Worm (Caenorhabditis elegans): ENCODE measurements around the gene srt-36.

srt-36 gene

ce11 chrV:4242431-4242830 is 25.7 kb downstream of the srt-36 start, which contains the start of gene srt-12:
Gene srt-12 (minus strand): TSS chrV:4242531.
- TF ChIP-seq zip-8 (tag; optimal IDR thresholded peaks at IDR 0.05): no peak
- TF ChIP-seq pha-4 (tag; optimal IDR thresholded peaks at IDR 0.05): no peak
- TF ChIP-seq ces-1 (GFP tag; optimal IDR thresholded peaks at IDR 0.05): no peak

ce11 chrV:4241555-4241954 is 26.6 kb downstream of the srt-36 start:
- TF ChIP-seq ceh-43 (GFP tag; optimal IDR thresholded peaks at IDR 0.05): no peak
- no peak for TF ChIP-seq mep-1 (tag; optimal IDR thresholded peaks at IDR 0.05)

- TF ChIP-seq nhr-28 (tag; optimal IDR thresholded peaks at IDR 0.05) (no peak), hlh-1 (tag; optimal IDR thresholded peaks at IDR 0.05) (no peak), ces-1 (GFP tag; optimal IDR thresholded peaks at IDR 0.05) (no peak), ztf-11 (tag; optimal IDR thresholded peaks at IDR 0.05) (no peak), elt-1 (tag; optimal IDR thresholded peaks at IDR 0.05; ENCODE audit: borderline replicate concordance, insufficient read depth) (no peak), flh-1 (GFP tag; optimal IDR thresholded peaks at IDR 0.05) (no peak), zip-8 (tag; optimal IDR thresholded peaks at IDR 0.05) (no peak), ceh-43 (GFP tag; optimal IDR thresholded peaks at IDR 0.05) (no peak), nhr-2 (tag; optimal IDR thresholded peaks at IDR 0.05) (no peak), mls-2 (tag; optimal IDR thresholded peaks at IDR 0.05) (no peak), lin-32 (GFP tag; optimal IDR thresholded peaks at IDR 0.05) (no peak), drap-1 (GFP tag; optimal IDR thresholded peaks at IDR 0.05) (no peak), unc-39 (tag; optimal IDR thresholded peaks at IDR 0.05) (no peak), elt-3 (tag; optimal IDR thresholded peaks at IDR 0.05) (no peak), pha-4 (tag; optimal IDR thresholded peaks at IDR 0.05) (no peak), mab-5 (tag; optimal IDR thresholded peaks at IDR 0.05) (no peak), blmp-1 (tag; optimal IDR thresholded peaks at IDR 0.05) (no peak)
Observed at ce11 chrV:4240292-4240691, 27.8 kb downstream of the srt-36 start, which contains the start of gene srh-204. Gene srh-204 (minus strand): TSS chrV:4240392.

- no peak for TF ChIP-seq elt-3 (tag; optimal IDR thresholded peaks at IDR 0.05)
- no peak for TF ChIP-seq hlh-1 (tag; optimal IDR thresholded peaks at IDR 0.05)
- TF ChIP-seq mep-1 (tag; optimal IDR thresholded peaks at IDR 0.05): no peak
- TF ChIP-seq pha-4 (tag; optimal IDR thresholded peaks at IDR 0.05): no peak
- no peak for TF ChIP-seq ztf-11 (tag; optimal IDR thresholded peaks at IDR 0.05)
- TF ChIP-seq tbx-8 (GFP tag; optimal IDR thresholded peaks at IDR 0.05): no peak
- TF ChIP-seq flh-1 (GFP tag; optimal IDR thresholded peaks at IDR 0.05): no peak
- no peak for TF ChIP-seq ces-1 (GFP tag; optimal IDR thresholded peaks at IDR 0.05)
- no peak for TF ChIP-seq lin-32 (GFP tag; optimal IDR thresholded peaks at IDR 0.05)
- TF ChIP-seq blmp-1 (tag; optimal IDR thresholded peaks at IDR 0.05): no peak
- no peak for TF ChIP-seq mab-5 (tag; optimal IDR thresholded peaks at IDR 0.05)
- no peak for TF ChIP-seq unc-62 (GFP tag; optimal IDR thresholded peaks at IDR 0.05)
- TF ChIP-seq M03D4.4 (tag; optimal IDR thresholded peaks at IDR 0.05): no peak
- TF ChIP-seq nhr-2 (tag; optimal IDR thresholded peaks at IDR 0.05): no peak
- TF ChIP-seq zip-8 (tag; optimal IDR thresholded peaks at IDR 0.05): no peak
- no peak for TF ChIP-seq unc-39 (tag; optimal IDR thresholded peaks at IDR 0.05)
- no peak for TF ChIP-seq ceh-39 (tag; optimal IDR thresholded peaks at IDR 0.05)
- no peak for TF ChIP-seq nhr-28 (tag; optimal IDR thresholded peaks at IDR 0.05)
Observed at ce11 chrV:4236118-4236517, 32.0 kb downstream of the srt-36 start, which contains the start of gene nlp-13. Gene nlp-13 (plus strand): TSS chrV:4236418.

ce11 chrV:4219342-4219741 is 48.8 kb downstream of the srt-36 start, which contains the start of gene nlp-9:
Gene nlp-9 (plus strand): TSS chrV:4219642.
- TF ChIP-seq bed-3 (GFP tag; optimal IDR thresholded peaks at IDR 0.05) (no peak), lin-32 (GFP tag; optimal IDR thresholded peaks at IDR 0.05) (no peak), blmp-1 (tag; optimal IDR thresholded peaks at IDR 0.05) (no peak), M03D4.4 (tag; optimal IDR thresholded peaks at IDR 0.05) (no peak), ceh-39 (tag; optimal IDR thresholded peaks at IDR 0.05) (no peak), nhr-2 (tag; optimal IDR thresholded peaks at IDR 0.05) (no peak), ceh-83 (GFP tag; optimal IDR thresholded peaks at IDR 0.05) (no peak), ham-2 (GFP tag; optimal IDR thresholded peaks at IDR 0.05) (no peak), nhr-28 (tag; optimal IDR thresholded peaks at IDR 0.05) (no peak), snpc-4 (tag; optimal IDR thresholded peaks at IDR 0.05) (no peak), ces-1 (GFP tag; optimal IDR thresholded peaks at IDR 0.05) (no peak), drap-1 (GFP tag; optimal IDR thresholded peaks at IDR 0.05) (no peak), unc-39 (tag; optimal IDR thresholded peaks at IDR 0.05) (no peak), unc-120 (tag; optimal IDR thresholded peaks at IDR 0.05; ENCODE audit: poor library complexity, severe bottlenecking) (no peak), elt-1 (tag; optimal IDR thresholded peaks at IDR 0.05; ENCODE audit: borderline replicate concordance, insufficient read depth) (no peak), elt-3 (tag; optimal IDR thresholded peaks at IDR 0.05) (no peak)

- TF ChIP-seq flh-1 (GFP tag; optimal IDR thresholded peaks at IDR 0.05): no peak
- TF ChIP-seq elt-1 (tag; optimal IDR thresholded peaks at IDR 0.05; ENCODE audit: borderline replicate concordance, insufficient read depth): no peak
- TF ChIP-seq cnd-1 (tag; optimal IDR thresholded peaks at IDR 0.05): no peak
- TF ChIP-seq mab-5 (tag; optimal IDR thresholded peaks at IDR 0.05): no peak
Observed at ce11 chrV:4218268-4218667, 49.8 kb downstream of the srt-36 start.
